Worm (Caenorhabditis elegans) whole organism, early embryonic: ENCODE results near the gene C11H1.9.

Source experiments
- B0310.2 ChIP-seq: sonication (generic microtip); optimal IDR thresholded peaks from 2 replicates; lab custom pipeline; 2016; ENCODE audit warnings: mild to moderate bottlenecking, missing genetic modification characterization, missing compliant biosample characterization
- F13C5.2 ChIP-seq: sonication (generic microtip); optimal IDR thresholded peaks from 2 replicates; lab custom pipeline; 2017; ENCODE audit warnings: mild to moderate bottlenecking, missing genetic modification characterization, inconsistent platforms, missing compliant biosample characterization
- ama-1 ChIP-seq: fragments of 150-350 bp; optimal IDR thresholded peaks from 2 replicates; lab custom pipeline; 2014
- ceh-36 ChIP-seq: sonication (generic microtip); optimal IDR thresholded peaks from 2 replicates; lab custom pipeline; 2016; ENCODE audit warnings: missing genetic modification characterization, inconsistent platforms, missing compliant biosample characterization
- hmbx-1 ChIP-seq: sonication (generic microtip); optimal IDR thresholded peaks from 2 replicates; lab custom pipeline; 2016; ENCODE audit warnings: mild to moderate bottlenecking, missing genetic modification characterization, missing compliant biosample characterization
- hmg-4 ChIP-seq: fragments of 200-800 bp; sonication (Bioruptor generic); optimal IDR thresholded peaks from 2 replicates; lab custom pipeline; 2018; ENCODE audit warnings: mild to moderate bottlenecking, missing genetic modification characterization, missing compliant biosample characterization
- hnd-1 ChIP-seq: sonication (generic microtip); optimal IDR thresholded peaks from 2 replicates; lab custom pipeline; 2016; ENCODE audit warnings: missing genetic modification characterization, missing compliant biosample characterization
- pes-1 ChIP-seq: fragments of 200-800 bp; sonication (Bioruptor generic); IDR thresholded peaks from 2 replicates; pipeline ENCODE4 v1.3.6; 2022; ENCODE audit warnings: missing genetic modification reagents, missing genetic modification characterization, missing compliant biosample characterization
- scrt-1 ChIP-seq: fragments of 200-800 bp; sonication (Bioruptor generic); IDR thresholded peaks from 2 replicates; pipeline ENCODE4 v1.3.6; 2022; ENCODE audit warnings: missing genetic modification characterization, missing compliant biosample characterization
- tbx-11 ChIP-seq: fragments of 200-800 bp; sonication (Bioruptor generic); IDR thresholded peaks from 2 replicates; pipeline ENCODE4 v1.3.6; 2022; ENCODE audit warnings: missing genetic modification characterization, missing compliant biosample characterization
- tra-4 ChIP-seq: sonication (generic microtip); optimal IDR thresholded peaks from 2 replicates; lab custom pipeline; 2017; ENCODE audit warnings: missing genetic modification characterization, missing compliant biosample characterization

- TF ChIP-seq tbx-11 (GFP tag; lab: Robert Waterston, UW) (no peak), ceh-36 (tag; lab: Kevin White, UChicago) (no peak), ama-1 (no peak), B0310.2 (tag; lab: Kevin White, UChicago) (no peak), F13C5.2 (tag; lab: Kevin White, UChicago) (no peak), hmbx-1 (tag; lab: Kevin White, UChicago) (no peak), tra-4 (no peak), scrt-1 (GFP tag; lab: Robert Waterston, UW) (no peak), hmg-4 (GFP tag; lab: Kevin White, UChicago) (no peak), pes-1 (GFP tag; lab: Robert Waterston, UW) (no peak), hnd-1 (tag; lab: Kevin White, UChicago) (no peak)
Measured at ce11 chrX:14338896-14339295, 18.7 kb upstream of the C11H1.9 start.
